Worm (Caenorhabditis elegans) whole organism, midembryonic: Measurements from ENCODE around the gene cyc-2.2.

ENCODE experiments used
- T22C8.4 ChIP-seq: fragments of 200-800 bp; sonication (Bioruptor generic); IDR thresholded peaks from 2 replicates; pipeline ENCODE4 v1.3.6; 2022; ENCODE audit warnings: missing genetic modification characterization, missing compliant biosample characterization
- cog-1 ChIP-seq: sonication (generic microtip); optimal IDR thresholded peaks from 2 replicates; lab custom pipeline; 2016; ENCODE audit warnings: missing genetic modification characterization, missing compliant biosample characterization
- flt-1 ChIP-seq: fragments of 200-800 bp; sonication (Bioruptor generic); IDR thresholded peaks from 2 replicates; pipeline ENCODE4 v1.3.6; 2022; ENCODE audit warnings: missing genetic modification characterization, missing compliant biosample characterization
- klf-2 ChIP-seq: fragments of 200-800 bp; sonication (Bioruptor generic); conservative IDR thresholded peaks from 2 replicates; pipeline ENCODE4 v1.3.6; 2022; ENCODE audit warnings: missing genetic modification reagents, missing genetic modification characterization, missing compliant biosample characterization
- med-1 ChIP-seq: sonication (generic microtip); optimal IDR thresholded peaks from 2 replicates; lab custom pipeline; 2017; ENCODE audit warnings: missing genetic modification characterization, mild to moderate bottlenecking, missing compliant biosample characterization, antibody characterized with exemption, missing genetic modification reagents; ENCODE audit not compliant: insufficient read depth
- ref-1 ChIP-seq: fragments of 200-800 bp; sonication (Bioruptor generic); conservative IDR thresholded peaks from 2 replicates; pipeline ENCODE4 v1.3.6; 2022; ENCODE audit warnings: missing genetic modification reagents, missing genetic modification characterization, missing compliant biosample characterization
- tab-1 ChIP-seq: fragments of 200-800 bp; sonication (Bioruptor generic); IDR thresholded peaks from 2 replicates; pipeline ENCODE4 v1.3.6; 2022; ENCODE audit warnings: missing genetic modification characterization, missing compliant biosample characterization
- ztf-23 ChIP-seq: fragments of 200-800 bp; sonication (Bioruptor generic); IDR thresholded peaks from 2 replicates; pipeline ENCODE4 v1.3.6; 2022; ENCODE audit warnings: missing genetic modification reagents, missing genetic modification characterization, missing compliant biosample characterization
- ztf-29 ChIP-seq: fragments of 200-800 bp; sonication (Bioruptor generic); IDR thresholded peaks from 2 replicates; pipeline ENCODE4 v1.3.6; 2022; ENCODE audit warnings: missing genetic modification reagents, missing genetic modification characterization, missing compliant biosample characterization

cyc-2.2 gene

ce11 chrV:12567312-12567711, 44.7 kb downstream of the cyc-2.2 start:
- TF ChIP-seq med-1 (GFP tag; lab: Kevin White, UChicago) (no peak), flt-1 (GFP tag; lab: Robert Waterston, UW) (no peak), tab-1 (no peak), ztf-29 (GFP tag; lab: Robert Waterston, UW) (no peak), klf-2 (GFP tag; lab: Robert Waterston, UW) (no peak), cog-1 (no peak), ref-1 (GFP tag; lab: Robert Waterston, UW) (no peak)

- TF ChIP-seq tab-1 (no peak), T22C8.4 (GFP tag; lab: Robert Waterston, UW) (no peak), klf-2 (GFP tag; lab: Robert Waterston, UW) (no peak), ztf-23 (GFP tag; lab: Robert Waterston, UW) (no peak), ref-1 (GFP tag; lab: Robert Waterston, UW) (no peak), flt-1 (GFP tag; lab: Robert Waterston, UW) (no peak), cog-1 (no peak), ztf-29 (GFP tag; lab: Robert Waterston, UW) (no peak), med-1 (GFP tag; lab: Kevin White, UChicago) (no peak)
Measured at ce11 chrV:12564902-12565301, 47.1 kb downstream of the cyc-2.2 start.

ce11 chrV:12563187-12563586, 48.8 kb downstream of the cyc-2.2 start, which contains the start of gene mrps-5:
mrps-5 (plus strand) TSS chrV:12563487.
- no peak for TF ChIP-seq ref-1 (GFP tag; lab: Robert Waterston, UW)
- TF ChIP-seq ztf-29 (GFP tag; lab: Robert Waterston, UW) = no peak
- TF ChIP-seq med-1 (GFP tag; lab: Kevin White, UChicago) = no peak
- TF ChIP-seq cog-1 = no peak
- no peak for TF ChIP-seq ztf-23 (GFP tag; lab: Robert Waterston, UW)
- no peak for TF ChIP-seq tab-1
- no peak for TF ChIP-seq flt-1 (GFP tag; lab: Robert Waterston, UW)
- no peak for TF ChIP-seq T22C8.4 (GFP tag; lab: Robert Waterston, UW)
- TF ChIP-seq klf-2 (GFP tag; lab: Robert Waterston, UW) = no peak
